Fruit fly (Drosophila melanogaster) S2 (cell line): ENCODE data around the gene CG18754.
A peak's percentile ranks its signal among the peaks of the same experiment; 100 is the strongest.

Experiments
- CG8478 ChIP-seq: fragments of >200 bp; optimal IDR thresholded peaks from 2 replicates; lab custom pipeline; 2018
- CTCF ChIP-seq, 2 experiments: fragments of >200 bp; optimal IDR thresholded peaks; 2 replicates each; lab custom pipeline; 2018

DNA sequence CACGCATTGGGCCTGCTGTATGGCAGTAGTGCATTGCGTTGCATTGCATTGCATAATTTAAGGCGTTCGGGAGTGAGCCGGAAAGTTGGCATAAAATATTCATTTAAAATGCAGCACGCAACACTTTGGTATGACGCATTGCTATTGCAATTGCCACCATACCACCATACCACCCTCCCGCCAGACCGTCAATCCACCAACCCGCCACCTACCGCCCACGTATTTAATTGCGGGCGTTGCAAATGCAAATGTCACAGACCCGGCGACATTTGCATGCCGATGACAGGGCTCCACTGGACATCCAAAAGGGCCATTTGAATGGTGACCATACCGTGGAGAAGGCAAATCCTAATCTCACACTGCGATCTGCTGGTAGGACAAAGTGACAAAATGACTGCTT lies 49.1 kb upstream of the CG18754 start:
- TF ChIP-seq CTCF (optimal IDR thresholded peaks at IDR 0.05; lab: Kevin White, UChicago) (peak; percentile 40 to 56), CG8478 (lab: Kevin White, UChicago) (no peak)
